Fruit fly (Drosophila melanogaster) whole organism, adult: ENCODE data around the gene CG7369.

Experiments
- CG12768 ChIP-seq: fragments of 200-800 bp; sonication (Bioruptor generic); optimal IDR thresholded peaks from 2 replicates; lab custom pipeline; 2017; ENCODE audit warnings: missing biosample characterization, missing genetic modification characterization, mild to moderate bottlenecking, moderate library complexity, missing genetic modification reagents
- CG33017 ChIP-seq: fragments of 200-800 bp; sonication (Bioruptor generic); optimal IDR thresholded peaks from 2 replicates; lab custom pipeline; 2018; ENCODE audit warnings: missing biosample characterization, mild to moderate bottlenecking, missing genetic modification characterization, moderate library complexity
- CG7045 ChIP-seq: fragments of 200-800 bp; sonication (Bioruptor generic); optimal IDR thresholded peaks from 2 replicates; lab custom pipeline; 2017; ENCODE audit warnings: missing biosample characterization, mild to moderate bottlenecking, missing genetic modification characterization
- Clk ChIP-seq: fragments of 200-800 bp; sonication (Bioruptor generic); optimal IDR thresholded peaks from 2 replicates; lab custom pipeline; 2017; ENCODE audit warnings: missing biosample characterization, missing genetic modification characterization
- Mnt ChIP-seq: fragments of 200-800 bp; sonication (Bioruptor generic); optimal IDR thresholded peaks from 2 replicates; lab custom pipeline; 2016; ENCODE audit warnings: missing biosample characterization, mild to moderate bottlenecking, missing genetic modification characterization
- bab1 ChIP-seq: fragments of 200-800 bp; sonication (Bioruptor generic); optimal IDR thresholded peaks from 3 replicates; lab custom pipeline; 2019; ENCODE audit warnings: missing biosample characterization, mild to moderate bottlenecking, missing genetic modification characterization, moderate library complexity
- cnc ChIP-seq, 2 experiments: fragments of >200 bp; optimal IDR thresholded peaks; 2 replicates each; lab custom pipeline; 2017
- tj ChIP-seq: fragments of 200-800 bp; sonication (Bioruptor generic); optimal IDR thresholded peaks from 3 replicates; lab custom pipeline; 2017; ENCODE audit warnings: missing biosample characterization, mild to moderate bottlenecking, missing genetic modification characterization, moderate library complexity

- TF ChIP-seq Mnt (GFP tag; lab: Kevin White, UChicago) (no peak), CG12768 (GFP tag; lab: Kevin White, UChicago) (no peak), tj (no peak), Clk (GFP tag; lab: Kevin White, UChicago) (no peak), cnc (optimal IDR thresholded peaks at IDR 0.05; lab: Kevin White, UChicago) (no peak), bab1 (no peak), CG7045 (GFP tag; lab: Kevin White, UChicago) (no peak), CG33017 (tag; lab: Kevin White, UChicago) (no peak)
These were observed 12.1 kb upstream of the CG7369 start, which contains the start of gene CG32454 for dm6 chr3L:22729466-22729865.
